Fruit fly (Drosophila melanogaster) whole organism, prepupa: ENCODE data around the gene CG31743.

Source experiments
- Blimp-1 ChIP-seq: fragments of 200-800 bp; sonication (Bioruptor generic); optimal IDR thresholded peaks from 3 replicates; lab custom pipeline; 2017; ENCODE audit warnings: missing biosample characterization, missing genetic modification characterization, mild to moderate bottlenecking, moderate library complexity, missing genetic modification reagents
- CG10631 ChIP-seq: fragments of 200-800 bp; sonication (Bioruptor generic); optimal IDR thresholded peaks from 2 replicates; lab custom pipeline; 2016; ENCODE audit warnings: missing biosample characterization, missing genetic modification characterization
- CG11762 ChIP-seq: fragments of 200-800 bp; sonication (Bioruptor generic); optimal IDR thresholded peaks from 3 replicates; lab custom pipeline; 2016; ENCODE audit warnings: missing biosample characterization, missing genetic modification characterization; ENCODE audit not compliant: insufficient read depth
- CG3032 ChIP-seq: fragments of 200-800 bp; optimal IDR thresholded peaks from 2 replicates; lab custom pipeline; 2019; ENCODE audit warnings: missing biosample characterization, mild to moderate bottlenecking, missing genetic modification characterization, moderate library complexity
- CG31627 ChIP-seq: fragments of 200-800 bp; sonication (Bioruptor generic); optimal IDR thresholded peaks from 3 replicates; lab custom pipeline; 2016; ENCODE audit warnings: missing biosample characterization, missing genetic modification characterization
- CG32006 ChIP-seq: fragments of 200-800 bp; sonication (Bioruptor generic); optimal IDR thresholded peaks from 3 replicates; lab custom pipeline; 2017; ENCODE audit warnings: missing biosample characterization, mild to moderate bottlenecking, missing genetic modification characterization
- CG34406 ChIP-seq: fragments of 200-800 bp; sonication (Bioruptor generic); optimal IDR thresholded peaks from 3 replicates; lab custom pipeline; 2016; ENCODE audit warnings: missing biosample characterization, missing genetic modification characterization
- CG3919 ChIP-seq: fragments of 200-800 bp; sonication (Bioruptor generic); optimal IDR thresholded peaks from 3 replicates; lab custom pipeline; 2016; ENCODE audit warnings: missing biosample characterization, missing genetic modification characterization
- CG6163 ChIP-seq: fragments of 200-800 bp; sonication (Bioruptor generic); IDR thresholded peaks from 3 replicates; pipeline ENCODE4 v1.3.6; 2022; ENCODE audit warnings: missing biosample characterization, missing genetic modification characterization
- CG6276 ChIP-seq: fragments of 200-800 bp; sonication (Bioruptor generic); optimal IDR thresholded peaks from 2 replicates; lab custom pipeline; 2017; ENCODE audit warnings: missing biosample characterization, mild to moderate bottlenecking, missing genetic modification characterization
- CG6792 ChIP-seq: fragments of 200-800 bp; sonication (Bioruptor generic); optimal IDR thresholded peaks from 3 replicates; lab custom pipeline; 2016; ENCODE audit warnings: missing biosample characterization, missing genetic modification characterization
- CG6854 ChIP-seq: fragments of 200-800 bp; sonication (Bioruptor generic); optimal IDR thresholded peaks from 2 replicates; lab custom pipeline; 2017; ENCODE audit warnings: missing biosample characterization, mild to moderate bottlenecking, missing genetic modification characterization
- CG7368 ChIP-seq: fragments of 200-800 bp; sonication (Bioruptor generic); optimal IDR thresholded peaks from 3 replicates; lab custom pipeline; 2016; ENCODE audit warnings: missing biosample characterization, missing genetic modification characterization
- CG8119 ChIP-seq: fragments of 200-800 bp; sonication (Bioruptor generic); IDR thresholded peaks from 3 replicates; pipeline ENCODE4 v1.3.6; 2022; ENCODE audit warnings: missing biosample characterization, missing genetic modification characterization
- CG8319 ChIP-seq: fragments of 200-800 bp; sonication (Bioruptor generic); optimal IDR thresholded peaks from 3 replicates; lab custom pipeline; 2016; ENCODE audit warnings: missing biosample characterization, missing genetic modification characterization
- CG8632 ChIP-seq: fragments of 200-800 bp; sonication (Bioruptor generic); optimal IDR thresholded peaks from 3 replicates; lab custom pipeline; 2016; ENCODE audit warnings: missing biosample characterization, missing genetic modification characterization
- CG9139 ChIP-seq: fragments of 200-800 bp; sonication (Bioruptor generic); optimal IDR thresholded peaks from 3 replicates; lab custom pipeline; 2017; ENCODE audit warnings: missing biosample characterization, mild to moderate bottlenecking, missing genetic modification characterization
- Eip93F ChIP-seq: fragments of 200-800 bp; sonication (Bioruptor generic); optimal IDR thresholded peaks from 2 replicates; lab custom pipeline; 2016; ENCODE audit warnings: missing biosample characterization, mild to moderate bottlenecking, missing genetic modification characterization
- Ets21C ChIP-seq: fragments of 200-800 bp; sonication (Bioruptor generic); optimal IDR thresholded peaks from 3 replicates; lab custom pipeline; 2016; ENCODE audit warnings: missing biosample characterization, missing genetic modification characterization
- Hr38 ChIP-seq: sonication (Bioruptor generic); optimal IDR thresholded peaks from 2 replicates; lab custom pipeline; 2016; ENCODE audit warnings: missing biosample characterization, missing genetic modification characterization
- Hr4 ChIP-seq: fragments of 200-800 bp; sonication (Bioruptor generic); optimal IDR thresholded peaks from 3 replicates; lab custom pipeline; 2016; ENCODE audit warnings: missing biosample characterization, missing genetic modification characterization
- Lpt ChIP-seq: fragments of 200-800 bp; sonication (Bioruptor generic); optimal IDR thresholded peaks from 3 replicates; lab custom pipeline; 2016; ENCODE audit warnings: missing biosample characterization, missing genetic modification characterization
- Smox ChIP-seq: fragments of 200-800 bp; sonication (Bioruptor generic); optimal IDR thresholded peaks from 3 replicates; lab custom pipeline; 2016; ENCODE audit warnings: missing biosample characterization, missing genetic modification characterization
- Sox102F ChIP-seq: fragments of 200-800 bp; sonication (Bioruptor generic); optimal IDR thresholded peaks from 2 replicates; lab custom pipeline; 2016; ENCODE audit warnings: missing biosample characterization, mild to moderate bottlenecking, missing genetic modification characterization
- Sox14 ChIP-seq: fragments of 200-800 bp; sonication (Bioruptor generic); optimal IDR thresholded peaks from 3 replicates; lab custom pipeline; 2016; ENCODE audit warnings: missing biosample characterization, missing genetic modification characterization
- Sox15 ChIP-seq: fragments of 200-800 bp; sonication (Bioruptor generic); optimal IDR thresholded peaks from 3 replicates; lab custom pipeline; 2016; ENCODE audit warnings: missing biosample characterization, missing genetic modification characterization
- acj6 ChIP-seq: fragments of 200-800 bp; sonication (Bioruptor generic); optimal IDR thresholded peaks from 3 replicates; lab custom pipeline; 2016; ENCODE audit warnings: missing biosample characterization, missing genetic modification characterization
- cyc ChIP-seq: fragments of 200-800 bp; sonication (Bioruptor generic); optimal IDR thresholded peaks from 3 replicates; lab custom pipeline; 2016; ENCODE audit warnings: missing biosample characterization, missing genetic modification characterization
- dac ChIP-seq: fragments of 200-800 bp; sonication (Bioruptor generic); optimal IDR thresholded peaks from 2 replicates; lab custom pipeline; 2017; ENCODE audit warnings: missing biosample characterization, mild to moderate bottlenecking, missing genetic modification characterization
- fd85E ChIP-seq: fragments of 200-800 bp; sonication (Bioruptor generic); optimal IDR thresholded peaks from 3 replicates; lab custom pipeline; 2016; ENCODE audit warnings: missing biosample characterization, missing genetic modification characterization
- fkh ChIP-seq: fragments of 200-800 bp; sonication (Bioruptor generic); optimal IDR thresholded peaks from 3 replicates; lab custom pipeline; 2017; ENCODE audit warnings: missing biosample characterization, mild to moderate bottlenecking, missing genetic modification characterization, moderate library complexity
- net ChIP-seq: fragments of 200-800 bp; sonication (Bioruptor generic); optimal IDR thresholded peaks from 3 replicates; lab custom pipeline; 2016; ENCODE audit warnings: missing biosample characterization, missing genetic modification characterization
- pdm3 ChIP-seq: fragments of 200-800 bp; sonication (Bioruptor generic); optimal IDR thresholded peaks from 3 replicates; lab custom pipeline; 2016; ENCODE audit warnings: missing biosample characterization, missing genetic modification characterization
- salr ChIP-seq, 2 experiments: fragments of 200-800 bp; sonication (Bioruptor generic); optimal IDR thresholded peaks; 3 replicates each; lab custom pipeline; 2016 to 2018; ENCODE audit warnings: missing biosample characterization in 2 of 2, missing genetic modification characterization in 2 of 2, mild to moderate bottlenecking in 1 of 2
- spab ChIP-seq: fragments of 200-800 bp; sonication (Bioruptor generic); optimal IDR thresholded peaks from 2 replicates; lab custom pipeline; 2017; ENCODE audit warnings: missing biosample characterization, mild to moderate bottlenecking, missing genetic modification characterization, missing genetic modification reagents
- svp ChIP-seq: fragments of 200-800 bp; sonication (Bioruptor generic); peaks from one replicate; lab custom pipeline; 2016; ENCODE audit warnings: missing biosample characterization, missing genetic modification characterization
- topi ChIP-seq: fragments of 200-800 bp; sonication (Bioruptor generic); optimal IDR thresholded peaks from 3 replicates; lab custom pipeline; 2016; ENCODE audit warnings: missing biosample characterization, missing genetic modification characterization

The CG31743 gene

DNA sequence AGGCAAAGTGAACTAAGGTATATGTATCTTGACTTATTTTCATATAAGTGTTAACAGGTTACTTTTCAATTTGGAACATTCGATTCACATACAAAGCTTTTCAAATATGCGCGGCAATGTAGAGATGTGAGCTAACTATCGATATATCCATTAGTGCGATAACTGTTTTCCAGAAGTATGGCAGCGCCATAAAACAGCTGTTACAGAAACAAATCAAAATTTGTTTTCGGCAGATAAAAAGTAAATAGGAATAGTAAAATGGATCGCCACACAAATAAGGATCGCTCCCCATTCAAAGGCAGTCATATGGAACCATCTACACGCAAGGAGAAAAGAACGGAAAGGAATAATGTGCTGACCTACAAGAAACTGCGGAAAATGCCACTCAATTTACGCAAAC lies at the start of gene CG31743, which contains the start of the genes CG32832 and CG34313:
Gene CG31743, plus strand, starts transcription at position 230 of the 400 bp plus-strand sequence.
Gene CG32832, minus strand, starts transcription at position 3 of the 400 bp plus-strand sequence.
Gene CG34313, plus strand, starts transcription at position 230 of the 400 bp plus-strand sequence.
- TF ChIP-seq CG6163 (GFP tag; lab: Robert Waterston, UW) (no peak), net (GFP tag; lab: Kevin White, UChicago) (no peak), CG6276 (GFP tag; lab: Kevin White, UChicago) (no peak), salr (GFP tag; optimal IDR thresholded peaks at IDR 0.05; lab: Kevin White, UChicago) (no peak), CG3032 (tag; lab: Kevin White, UChicago) (no peak), Ets21C (GFP tag; lab: Kevin White, UChicago) (no peak), CG8119 (GFP tag; lab: Robert Waterston, UW) (no peak), Blimp-1 (no peak), CG34406 (GFP tag; lab: Kevin White, UChicago) (no peak), Sox102F (GFP tag; lab: Kevin White, UChicago) (no peak), CG6854 (GFP tag; lab: Kevin White, UChicago) (no peak), fkh (GFP tag; lab: Kevin White, UChicago) (no peak), CG11762 (GFP tag; lab: Kevin White, UChicago) (no peak), CG10631 (GFP tag; lab: Kevin White, UChicago) (no peak)

DNA sequence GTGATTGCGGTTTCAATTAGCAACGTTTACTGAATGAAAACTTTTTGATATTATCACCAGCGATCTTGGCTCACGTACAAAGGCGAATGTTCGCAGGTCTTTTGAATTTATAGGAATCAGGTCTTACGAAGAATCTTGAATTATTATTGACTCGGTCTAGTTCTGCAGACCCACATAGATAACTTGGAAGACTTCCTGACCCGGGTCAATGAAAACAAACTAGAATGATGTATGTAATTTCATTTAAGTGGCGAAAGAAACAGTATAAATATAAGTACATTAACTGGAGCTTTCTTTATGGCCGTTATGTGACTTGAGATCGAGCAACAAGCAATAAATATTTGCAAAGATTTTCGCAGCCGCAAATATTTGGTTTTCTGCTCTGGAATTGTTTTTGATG lies 44.9 kb upstream of the CG31743 start, which contains the start of gene CG13282:
Gene CG13282, minus strand, starts transcription at position 101 of the 400 bp plus-strand sequence.
- TF ChIP-seq pdm3: no peak
- no peak for TF ChIP-seq fkh (GFP tag; lab: Kevin White, UChicago)
- no peak for TF ChIP-seq acj6 (GFP tag; lab: Kevin White, UChicago)
- TF ChIP-seq CG3032 (tag; lab: Kevin White, UChicago): no peak
- TF ChIP-seq net (GFP tag; lab: Kevin White, UChicago): no peak
- TF ChIP-seq CG3919: no peak

DNA sequence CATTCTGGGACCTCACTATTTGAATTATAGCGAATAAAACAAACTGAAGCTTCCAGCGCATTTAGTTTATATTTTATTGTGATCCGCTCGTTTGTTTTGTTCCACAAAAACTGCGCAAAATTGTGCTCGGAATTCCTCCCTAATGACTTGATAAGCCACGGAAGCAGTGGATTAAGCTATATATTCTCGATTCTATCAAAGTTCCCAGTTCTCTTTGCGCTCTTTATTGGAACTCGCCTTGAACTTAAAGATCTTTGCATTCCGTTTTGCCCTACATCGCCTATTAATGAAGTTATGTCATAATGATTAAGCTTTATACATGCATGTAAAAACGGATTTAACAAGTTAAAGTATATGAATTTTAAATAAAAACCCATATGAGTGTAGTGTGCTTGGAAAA lies 42.2 kb upstream of the CG31743 start, which contains the start of gene Nepl9:
Gene Nepl9, minus strand, starts transcription at position 101 of the 400 bp plus-strand sequence.
- TF ChIP-seq CG3919: no peak
- TF ChIP-seq Eip93F (GFP tag; lab: Kevin White, UChicago): no peak
- no peak for TF ChIP-seq Sox14 (GFP tag; lab: Kevin White, UChicago)
- no peak for TF ChIP-seq net (GFP tag; lab: Kevin White, UChicago)
- no peak for TF ChIP-seq CG9139
- no peak for TF ChIP-seq acj6 (GFP tag; lab: Kevin White, UChicago)
- TF ChIP-seq CG31627 (GFP tag; lab: Kevin White, UChicago): no peak
- no peak for TF ChIP-seq Blimp-1
- no peak for TF ChIP-seq cyc
- TF ChIP-seq CG6276 (GFP tag; lab: Kevin White, UChicago): no peak
- no peak for TF ChIP-seq CG11762 (GFP tag; lab: Kevin White, UChicago)
- no peak for TF ChIP-seq salr (GFP tag; optimal IDR thresholded peaks at IDR 0.05; lab: Kevin White, UChicago)
- no peak for TF ChIP-seq svp (GFP tag; lab: Kevin White, UChicago)
- no peak for TF ChIP-seq spab (GFP tag; lab: Kevin White, UChicago)
- no peak for TF ChIP-seq Lpt (GFP tag; lab: Kevin White, UChicago)
- TF ChIP-seq CG8632: no peak
- no peak for TF ChIP-seq Smox (GFP tag; lab: Kevin White, UChicago)
- no peak for TF ChIP-seq topi

DNA sequence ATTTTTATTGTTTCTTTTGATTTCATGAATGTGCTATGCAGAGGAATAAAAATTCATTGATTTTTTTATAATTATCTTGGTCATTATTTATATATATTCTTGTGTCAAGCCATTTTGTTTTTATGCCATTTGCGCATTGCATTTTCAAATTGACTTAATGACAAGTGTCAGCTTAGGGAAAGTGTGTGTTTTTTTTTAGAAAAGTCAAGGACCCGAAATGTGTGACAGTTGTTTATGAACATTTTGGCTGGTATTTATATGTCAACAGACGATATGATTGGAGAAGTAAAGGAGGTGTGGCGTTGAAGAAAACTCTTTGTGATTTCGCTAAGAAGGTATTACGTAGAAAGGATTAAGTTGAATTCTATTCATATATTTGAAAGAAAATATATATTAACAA lies 41.6 kb upstream of the CG31743 start, which contains the start of the genes SclA and SclB:
Gene SclA, plus strand, starts transcription at position 301 of the 400 bp plus-strand sequence.
Gene SclB, plus strand, starts transcription at position 301 of the 400 bp plus-strand sequence.
- TF ChIP-seq CG8632: no peak

DNA sequence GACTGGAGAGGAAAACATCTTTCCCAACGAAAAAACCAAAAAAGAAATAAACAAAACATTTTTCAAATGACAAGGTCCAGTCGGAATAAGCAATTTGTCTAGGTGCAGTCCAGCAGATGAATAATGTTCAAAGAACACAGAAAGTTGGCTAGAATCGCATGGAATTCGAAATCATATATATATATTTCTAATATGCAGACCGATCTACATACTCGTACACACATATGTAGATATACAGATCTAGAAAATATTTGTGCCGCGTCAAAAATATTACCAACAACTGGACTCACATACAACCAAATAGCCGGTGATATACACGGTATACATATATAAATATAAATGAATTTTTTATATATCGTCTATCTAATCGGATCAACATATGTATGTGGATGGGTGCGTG lies 39.7 kb upstream of the CG31743 start:
- no peak for TF ChIP-seq Blimp-1
- TF ChIP-seq dac (GFP tag; lab: Kevin White, UChicago): no peak
- TF ChIP-seq Hr38 (GFP tag; lab: Kevin White, UChicago): no peak
- TF ChIP-seq CG3919: no peak
- no peak for TF ChIP-seq CG6792
- no peak for TF ChIP-seq Eip93F (GFP tag; lab: Kevin White, UChicago)
- TF ChIP-seq Sox102F (GFP tag; lab: Kevin White, UChicago): no peak
- no peak for TF ChIP-seq CG7368 (GFP tag; lab: Kevin White, UChicago)
- no peak for TF ChIP-seq fd85E (GFP tag; lab: Kevin White, UChicago)
- no peak for TF ChIP-seq Lpt (GFP tag; lab: Kevin White, UChicago)
- TF ChIP-seq Hr4 (GFP tag; lab: Kevin White, UChicago): no peak
- TF ChIP-seq CG32006 (GFP tag; lab: Kevin White, UChicago): no peak
- TF ChIP-seq CG6276 (GFP tag; lab: Kevin White, UChicago): no peak
- no peak for TF ChIP-seq Sox15
- no peak for TF ChIP-seq CG8319
